Worm (Caenorhabditis elegans) whole organism, L4 larva: ENCODE results near the gene pad-2.

Experiments used
- D1046.2 ChIP-seq: fragments of 200-800 bp; sonication (Bioruptor generic); IDR thresholded peaks from 2 replicates; pipeline ENCODE4 v1.3.6; 2022; ENCODE audit warnings: missing genetic modification characterization, missing compliant biosample characterization
- F26F4.8 ChIP-seq: fragments of 200-800 bp; sonication (Bioruptor generic); conservative IDR thresholded peaks from 2 replicates; pipeline ENCODE4 v1.3.6; 2022; ENCODE audit warnings: missing genetic modification characterization, missing compliant biosample characterization
- F37D6.2 ChIP-seq: sonication (generic microtip); optimal IDR thresholded peaks from 2 replicates; lab custom pipeline; 2016; ENCODE audit warnings: mild to moderate bottlenecking, missing genetic modification characterization, missing compliant biosample characterization
- F49E8.2 ChIP-seq: sonication (generic microtip); optimal IDR thresholded peaks from 2 replicates; lab custom pipeline; 2016; ENCODE audit warnings: missing compliant biosample characterization, mild to moderate bottlenecking, missing genetic modification characterization, borderline replicate concordance
- T26A8.4 ChIP-seq: fragments of 200-800 bp; sonication (Bioruptor generic); IDR thresholded peaks from 2 replicates; pipeline ENCODE4 v1.3.6; 2022; ENCODE audit warnings: missing genetic modification characterization, missing compliant biosample characterization
- Y48G9A.11 ChIP-seq: fragments of 200-800 bp; sonication (Bioruptor generic); IDR thresholded peaks from 2 replicates; pipeline ENCODE4 v1.3.6; 2022; ENCODE audit warnings: missing genetic modification reagents, missing genetic modification characterization, missing compliant biosample characterization
- aly-2 ChIP-seq: sonication (generic microtip); optimal IDR thresholded peaks from 2 replicates; lab custom pipeline; 2018; ENCODE audit warnings: missing biosample characterization, missing genetic modification characterization
- arid-1 ChIP-seq: fragments of 200-800 bp; sonication (Bioruptor generic); conservative IDR thresholded peaks from 2 replicates; pipeline ENCODE4 v1.3.6; 2022; ENCODE audit warnings: missing genetic modification reagents, missing genetic modification characterization, missing compliant biosample characterization
- ceh-28 ChIP-seq: fragments of 150-350 bp; optimal IDR thresholded peaks from 2 replicates; lab custom pipeline; 2014; ENCODE audit warnings: missing biosample characterization, missing genetic modification reagents, missing genetic modification characterization
- ceh-32 ChIP-seq: sonication (generic microtip); optimal IDR thresholded peaks from 2 replicates; lab custom pipeline; 2016; ENCODE audit warnings: mild to moderate bottlenecking, missing genetic modification characterization, missing compliant biosample characterization; ENCODE audit not compliant: poor library complexity
- ceh-44 ChIP-seq: fragments of 200-800 bp; sonication (Bioruptor generic); IDR thresholded peaks from 2 replicates; pipeline ENCODE4 v1.3.6; 2022; ENCODE audit warnings: missing genetic modification reagents, missing genetic modification characterization, missing compliant biosample characterization
- ces-1 ChIP-seq: fragments of 150-350 bp; sonication (generic microtip); optimal IDR thresholded peaks from 4 replicates; lab custom pipeline; 2014; ENCODE audit warnings: missing biosample characterization, missing genetic modification reagents, missing genetic modification characterization
- daf-16 ChIP-seq, 3 experiments: sonication (generic microtip); optimal IDR thresholded peaks; 2 replicates each; lab custom pipeline; 2016 to 2017; ENCODE audit warnings: missing genetic modification characterization in 3 of 3, missing genetic modification reagents in 3 of 3, mild to moderate bottlenecking in 2 of 3, missing compliant biosample characterization in 2 of 3, missing biosample characterization in 1 of 3, moderate library complexity in 1 of 3
- dpl-1 ChIP-seq: fragments of 150-350 bp; optimal IDR thresholded peaks from 2 replicates; lab custom pipeline; 2014; ENCODE audit warnings: missing biosample characterization, missing genetic modification reagents, missing genetic modification characterization
- egl-43 ChIP-seq: fragments of 200-800 bp; sonication (Bioruptor generic); IDR thresholded peaks from 2 replicates; pipeline ENCODE4 v1.3.6; 2022; ENCODE audit warnings: missing genetic modification reagents, missing genetic modification characterization, missing compliant biosample characterization
- gei-8 ChIP-seq: fragments of 200-800 bp; sonication (Bioruptor generic); optimal IDR thresholded peaks from 2 replicates; lab custom pipeline; 2018; ENCODE audit warnings: mild to moderate bottlenecking, missing genetic modification characterization, missing compliant biosample characterization
- hlh-11 ChIP-seq: fragments of 200-800 bp; sonication (Bioruptor generic); optimal IDR thresholded peaks from 2 replicates; lab custom pipeline; 2018; ENCODE audit warnings: mild to moderate bottlenecking, missing genetic modification characterization, missing compliant biosample characterization
- hlh-30 ChIP-seq: sonication (generic microtip); optimal IDR thresholded peaks from 2 replicates; lab custom pipeline; 2017; ENCODE audit warnings: antibody characterized with exemption, mild to moderate bottlenecking, missing genetic modification characterization, missing compliant biosample characterization; ENCODE audit not compliant: insufficient read depth
- hmg-1.1 ChIP-seq: fragments of 200-800 bp; sonication (Bioruptor generic); IDR thresholded peaks from 2 replicates; pipeline ENCODE4 v1.3.6; 2022; ENCODE audit warnings: missing genetic modification reagents, missing genetic modification characterization, missing compliant biosample characterization
- lin-38 ChIP-seq: fragments of 200-800 bp; sonication (Bioruptor generic); IDR thresholded peaks from 2 replicates; pipeline ENCODE4 v1.3.6; 2022; ENCODE audit warnings: missing genetic modification reagents, missing genetic modification characterization, missing compliant biosample characterization
- lir-3 ChIP-seq: sonication (generic microtip); optimal IDR thresholded peaks from 2 replicates; lab custom pipeline; 2016; ENCODE audit warnings: mild to moderate bottlenecking, missing genetic modification characterization, missing compliant biosample characterization
- mep-1 ChIP-seq: fragments of 150-350 bp; sonication (generic microtip); optimal IDR thresholded peaks from 3 replicates; lab custom pipeline; 2014; ENCODE audit warnings: missing biosample characterization, missing genetic modification characterization
- mes-2 ChIP-seq: sonication (generic microtip); optimal IDR thresholded peaks from 2 replicates; lab custom pipeline; 2016; ENCODE audit warnings: missing genotype, mild to moderate bottlenecking, missing genetic modification characterization, missing compliant biosample characterization; ENCODE audit not compliant: poor library complexity, severe bottlenecking
- nhr-11 ChIP-seq: fragments of 150-350 bp; optimal IDR thresholded peaks from 2 replicates; lab custom pipeline; 2014; ENCODE audit warnings: missing biosample characterization, missing genetic modification characterization
- nhr-237 ChIP-seq: sonication (generic microtip); optimal IDR thresholded peaks from 2 replicates; lab custom pipeline; 2017; ENCODE audit warnings: missing biosample characterization, missing genetic modification characterization
- nhr-41 ChIP-seq: fragments of 200-800 bp; sonication (Bioruptor generic); IDR thresholded peaks from 2 replicates; pipeline ENCODE4 v1.3.6; 2022; ENCODE audit warnings: missing genetic modification reagents, missing genetic modification characterization, missing compliant biosample characterization
- saeg-2 ChIP-seq: fragments of 200-800 bp; sonication (Bioruptor generic); IDR thresholded peaks from 2 replicates; pipeline ENCODE4 v1.3.6; 2022; ENCODE audit warnings: missing genetic modification reagents, missing genetic modification characterization, missing compliant biosample characterization
- set-16 ChIP-seq: fragments of 200-800 bp; sonication (Bioruptor generic); IDR thresholded peaks from 2 replicates; pipeline ENCODE4 v1.3.6; 2022; ENCODE audit warnings: missing genetic modification reagents, missing genetic modification characterization, missing compliant biosample characterization
- snpc-1.2 ChIP-seq: fragments of 200-800 bp; sonication (Bioruptor generic); IDR thresholded peaks from 2 replicates; pipeline ENCODE4 v1.3.6; 2022; ENCODE audit warnings: missing genetic modification reagents, missing genetic modification characterization, missing compliant biosample characterization
- unc-130 ChIP-seq: sonication (generic microtip); optimal IDR thresholded peaks from 2 replicates; lab custom pipeline; 2016; ENCODE audit warnings: missing genetic modification reagents, missing genetic modification characterization, missing compliant biosample characterization

pad-2 gene

ce11 chrIII:10318755-10319154 lies 39.8 kb downstream of the pad-2 start, which contains the start of gene unc-69 (continued):
- no peak for TF ChIP-seq ces-1
- peak; percentile 70 for TF ChIP-seq hmg-1.1 (GFP tag; lab: Robert Waterston, UW)
- TF ChIP-seq mep-1 (tag; lab: Kevin White, UChicago), result peak; percentile 29
- TF ChIP-seq nhr-41, result no peak
- no peak for TF ChIP-seq Y48G9A.11
- TF ChIP-seq hlh-11, result peak; percentile 12
- TF ChIP-seq unc-130 (GFP tag; lab: Kevin White, UChicago), result no peak
- TF ChIP-seq aly-2 (tag; lab: Kevin White, UChicago), result no peak
- no peak for TF ChIP-seq gei-8 (GFP tag; lab: Kevin White, UChicago)
- no peak for TF ChIP-seq daf-16 (GFP tag; optimal IDR thresholded peaks at IDR 0.05; lab: Kevin White, UChicago)
- peak; percentile 40 for TF ChIP-seq daf-16 (tag; optimal IDR thresholded peaks at IDR 0.05; lab: Kevin White, UChicago)
- peak; percentile 61 for TF ChIP-seq hlh-30 (tag; lab: Kevin White, UChicago)
- TF ChIP-seq F37D6.2 (tag; lab: Kevin White, UChicago), result peak; percentile 26
- TF ChIP-seq lir-3 (tag; lab: Kevin White, UChicago), result no peak
- peak; percentile 69 for TF ChIP-seq ceh-28
- no peak for TF ChIP-seq ceh-32 (tag; lab: Kevin White, UChicago)
- TF ChIP-seq saeg-2 (GFP tag; lab: Robert Waterston, UW), result no peak
- TF ChIP-seq D1046.2 (GFP tag; lab: Robert Waterston, UW), result no peak
- TF ChIP-seq mes-2 (tag; lab: Kevin White, UChicago), result peak; percentile 71
- TF ChIP-seq, all 104 proteins: peak for 16

ce11 chrIII:10320228-10320705 lies 41.3 kb downstream of the pad-2 start:
- TF ChIP-seq snpc-1.2 (peak; percentile 69; the same call in 1 of the 2 replicates), T26A8.4 (GFP tag; lab: Robert Waterston, UW) (0 out of 2 replicates have a peak, but pooled peaks have one; percentile 22), mes-2 (tag; lab: Kevin White, UChicago) (peak; percentile 3), Y48G9A.11 (0 out of 2 replicates have a peak, but pooled peaks have one; percentile 59), unc-130 (GFP tag; lab: Kevin White, UChicago) (peak; percentile 74), F49E8.2 (tag; lab: Kevin White, UChicago) (peak; percentile 43), ceh-44 (0 out of 2 replicates have a peak, but pooled peaks have one; percentile 4), lin-38 (GFP tag; lab: Robert Waterston, UW) (peak; percentile 79), arid-1 (GFP tag; lab: Robert Waterston, UW) (peak; percentile 27; the same call in 1 of the 2 replicates)

- TF ChIP-seq dpl-1 (peak; percentile 37), nhr-11 (tag; lab: Kevin White, UChicago) (no peak)
Observed at ce11 chrIII:10320788-10321187, 41.9 kb downstream of the pad-2 start, which contains the start of gene sas-7. Gene sas-7, plus strand, starts transcription at chrIII:10321019.

ce11 chrIII:10326327-10326726 lies 47.4 kb downstream of the pad-2 start:
- TF ChIP-seq F26F4.8 (GFP tag; lab: Robert Waterston, UW) (no peak), daf-16 (GFP tag; optimal IDR thresholded peaks at IDR 0.05; lab: Kevin White, UChicago) (no peak), daf-16 (tag; optimal IDR thresholded peaks at IDR 0.05; lab: Kevin White, UChicago) (no peak), egl-43 (peak; percentile 61; the same call in 1 of the 2 replicates), nhr-237 (tag; lab: Kevin White, UChicago) (no peak), snpc-1.2 (no peak), set-16 (peak; percentile 79)
